Worm (Caenorhabditis elegans): ENCODE measurements around the gene F36A4.4.

The F36A4.4 gene

ce11 chrIV:4277694-4278093 lies 10.3 kb downstream of the F36A4.4 start, which contains the start of gene nhr-78 (continued):
- TF ChIP-seq nhr-19 (GFP tag; conservative IDR thresholded peaks at IDR 0.05): 0 out of 2 replicates have a peak, but pooled peaks have one; percentile 21
- TF ChIP-seq dsc-1 (tag; optimal IDR thresholded peaks at IDR 0.05): peak; percentile 29

- TF ChIP-seq nhr-84 (tag; optimal IDR thresholded peaks at IDR 0.05): no peak
- no peak for TF ChIP-seq fos-1 (tag; optimal IDR thresholded peaks at IDR 0.05)
- TF ChIP-seq pag-3 (tag; optimal IDR thresholded peaks at IDR 0.05; ENCODE audit: borderline replicate concordance, insufficient read depth): no peak
- no peak for TF ChIP-seq mep-1 (tag; optimal IDR thresholded peaks at IDR 0.05)
- no peak for TF ChIP-seq Y116A8C.19 (tag; optimal IDR thresholded peaks at IDR 0.05; ENCODE audit: borderline replicate concordance)
- TF ChIP-seq elt-2 (tag; optimal IDR thresholded peaks at IDR 0.05): no peak
- TF ChIP-seq nhr-12 (tag; optimal IDR thresholded peaks at IDR 0.05): no peak
- TF ChIP-seq nhr-237 (tag; optimal IDR thresholded peaks at IDR 0.05): no peak
- no peak for TF ChIP-seq ama-1 (optimal IDR thresholded peaks at IDR 0.05)
- TF ChIP-seq mab-9 (GFP tag; IDR thresholded peaks at IDR 0.05): no peak
- no peak for TF ChIP-seq zag-1 (tag; optimal IDR thresholded peaks at IDR 0.05)
- TF ChIP-seq xbp-1 (tag; optimal IDR thresholded peaks at IDR 0.05): no peak
- no peak for TF ChIP-seq rnt-1 (tag; optimal IDR thresholded peaks at IDR 0.05)
- no peak for TF ChIP-seq nhr-20 (tag; optimal IDR thresholded peaks at IDR 0.05)
- no peak for TF ChIP-seq fkh-4 (tag; optimal IDR thresholded peaks at IDR 0.05; ENCODE audit: borderline replicate concordance)
- no peak for TF ChIP-seq tbx-2 (tag; optimal IDR thresholded peaks at IDR 0.05)
- no peak for TF ChIP-seq egl-27 (tag; optimal IDR thresholded peaks at IDR 0.05)
- no peak for TF ChIP-seq nhr-76 (tag; optimal IDR thresholded peaks at IDR 0.05)
- TF ChIP-seq sptf-1 (tag; optimal IDR thresholded peaks at IDR 0.05): no peak
- TF ChIP-seq ceh-8 (GFP tag; optimal IDR thresholded peaks at IDR 0.05): no peak
Measured at ce11 chrIV:4284020-4284419, 16.6 kb downstream of the F36A4.4 start, which contains the start of gene F15E6.6. Gene F15E6.6, minus strand, starts transcription at chrIV:4284120.

ce11 chrIV:4284989-4285388 lies 17.6 kb downstream of the F36A4.4 start:
- TF ChIP-seq nhr-76 (tag; optimal IDR thresholded peaks at IDR 0.05) (no peak), elt-2 (tag; optimal IDR thresholded peaks at IDR 0.05) (peak; percentile 29), jun-1 (tag; optimal IDR thresholded peaks at IDR 0.05) (no peak), efl-1 (optimal IDR thresholded peaks at IDR 0.05) (no peak), efl-1 (GFP tag; optimal IDR thresholded peaks at IDR 0.05 in 1 of 2) (peak in 1 of 2 experiments; percentile 0), unc-62 (GFP tag; optimal IDR thresholded peaks at IDR 0.05) (no peak), ceh-63 (GFP tag; optimal IDR thresholded peaks at IDR 0.05) (no peak)

- TF ChIP-seq irx-1 (tag; optimal IDR thresholded peaks at IDR 0.05) (no peak), nhr-71 (tag; optimal IDR thresholded peaks at IDR 0.05) (no peak), unc-98 (GFP tag; IDR thresholded peaks at IDR 0.05) (no peak), unc-86 (tag; optimal IDR thresholded peaks at IDR 0.05) (no peak), lin-35 (GFP tag; optimal IDR thresholded peaks at IDR 0.05) (peak in 1 of 2 experiments; percentile 20), hlh-4 (tag; optimal IDR thresholded peaks at IDR 0.05) (peak; percentile 46), Y116A8C.19 (tag; optimal IDR thresholded peaks at IDR 0.05; ENCODE audit: borderline replicate concordance) (no peak), nhr-77 (tag; optimal IDR thresholded peaks at IDR 0.05) (no peak), fkh-8 (tag; optimal IDR thresholded peaks at IDR 0.05) (peak; percentile 13), efl-3 (GFP tag; optimal IDR thresholded peaks at IDR 0.05) (no peak), nhr-20 (tag; optimal IDR thresholded peaks at IDR 0.05) (no peak), xbp-1 (tag; optimal IDR thresholded peaks at IDR 0.05) (no peak)
Measured at ce11 chrIV:4288332-4288731, 20.9 kb downstream of the F36A4.4 start, which contains the start of gene srv-4. Gene srv-4, minus strand, starts transcription at chrIV:4288432.

ce11 chrIV:4289267-4289666 lies 21.8 kb downstream of the F36A4.4 start, which contains the start of gene F15E6.5:
Gene F15E6.5, plus strand, starts transcription at chrIV:4289567.
- TF ChIP-seq ets-5 (GFP tag; IDR thresholded peaks at IDR 0.05): no peak
- TF ChIP-seq nhr-77 (tag; optimal IDR thresholded peaks at IDR 0.05): no peak
- no peak for TF ChIP-seq C04F5.9 (tag; optimal IDR thresholded peaks at IDR 0.05)
- TF ChIP-seq F16B12.6 (tag; optimal IDR thresholded peaks at IDR 0.05): no peak
- no peak for TF ChIP-seq tbx-2 (tag; optimal IDR thresholded peaks at IDR 0.05)
- TF ChIP-seq ama-1 (optimal IDR thresholded peaks at IDR 0.05): no peak
- no peak for TF ChIP-seq swsn-7 (tag; optimal IDR thresholded peaks at IDR 0.05)
- TF ChIP-seq fkh-4 (tag; optimal IDR thresholded peaks at IDR 0.05; ENCODE audit: borderline replicate concordance): no peak
- TF ChIP-seq nhr-85 (tag): no peak
- TF ChIP-seq efl-3 (GFP tag; optimal IDR thresholded peaks at IDR 0.05): no peak
- TF ChIP-seq tlp-1 (tag; optimal IDR thresholded peaks at IDR 0.05): no peak
- no peak for TF ChIP-seq lsy-2 (tag; optimal IDR thresholded peaks at IDR 0.05)
- no peak for TF ChIP-seq elt-2 (tag; optimal IDR thresholded peaks at IDR 0.05)
- no peak for TF ChIP-seq ceh-88 (GFP tag; IDR thresholded peaks at IDR 0.05)
- TF ChIP-seq ceh-63 (GFP tag; optimal IDR thresholded peaks at IDR 0.05): no peak
- no peak for TF ChIP-seq pag-3 (tag; optimal IDR thresholded peaks at IDR 0.05; ENCODE audit: borderline replicate concordance, insufficient read depth)
- TF ChIP-seq xbp-1 (tag; optimal IDR thresholded peaks at IDR 0.05): no peak
- no peak for TF ChIP-seq nhr-28 (tag; optimal IDR thresholded peaks at IDR 0.05)

All from whole organism, L1 larva.